Fruit fly (Drosophila melanogaster) whole organism, embryonic: ENCODE data around the gene CG5910.

Experiments used
- CG10366 ChIP-seq: fragments of 200-800 bp; sonication (Bioruptor generic); IDR thresholded peaks from 2 replicates; pipeline ENCODE4 v1.3.6; 2022; ENCODE audit warnings: missing biosample characterization, missing genetic modification characterization
- CG10654 ChIP-seq: fragments of 200-800 bp; sonication (Bioruptor generic); optimal IDR thresholded peaks from 2 replicates; lab custom pipeline; 2016; ENCODE audit warnings: missing biosample characterization, missing genetic modification characterization
- CG12155 ChIP-seq: fragments of 200-800 bp; sonication (Bioruptor generic); optimal IDR thresholded peaks from 3 replicates; lab custom pipeline; 2016; ENCODE audit warnings: missing biosample characterization, missing genetic modification characterization
- CG12744 ChIP-seq: fragments of 200-800 bp; sonication (Bioruptor generic); optimal IDR thresholded peaks from 2 replicates; lab custom pipeline; 2016; ENCODE audit warnings: missing biosample characterization, missing genetic modification characterization
- CG14014 ChIP-seq: fragments of 200-800 bp; sonication (Bioruptor generic); IDR thresholded peaks from 2 replicates; pipeline ENCODE4 v1.3.6; 2022; ENCODE audit warnings: missing biosample characterization, missing genetic modification characterization
- CG1647 ChIP-seq: fragments of 200-800 bp; sonication (Bioruptor generic); optimal IDR thresholded peaks from 3 replicates; lab custom pipeline; 2016; ENCODE audit warnings: missing biosample characterization, missing genetic modification characterization
- CG17359 ChIP-seq: fragments of 200-800 bp; sonication (Bioruptor generic); optimal IDR thresholded peaks from 3 replicates; lab custom pipeline; 2018; ENCODE audit warnings: missing biosample characterization, mild to moderate bottlenecking, missing genetic modification characterization, moderate library complexity
- CG30403 ChIP-seq: fragments of 200-800 bp; sonication (Bioruptor generic); optimal IDR thresholded peaks from 3 replicates; lab custom pipeline; 2016; ENCODE audit warnings: missing biosample characterization, missing genetic modification characterization
- CG31441 ChIP-seq: fragments of 200-800 bp; sonication (Bioruptor generic); IDR thresholded peaks from 2 replicates; pipeline ENCODE4 v1.3.6; 2022; ENCODE audit warnings: missing biosample characterization, missing genetic modification characterization
- CG32767 ChIP-seq: fragments of 200-800 bp; sonication (Bioruptor generic); IDR thresholded peaks from 2 replicates; pipeline ENCODE4 v1.3.6; 2022; ENCODE audit warnings: missing biosample characterization, missing genetic modification characterization
- CG4282 ChIP-seq: fragments of 200-800 bp; sonication (Bioruptor generic); optimal IDR thresholded peaks from 2 replicates; lab custom pipeline; 2016; ENCODE audit warnings: missing biosample characterization, missing genetic modification characterization
- CG6175 ChIP-seq: fragments of 200-800 bp; sonication (Bioruptor generic); IDR thresholded peaks from 3 replicates; pipeline ENCODE4 v1.3.6; 2022; ENCODE audit warnings: missing biosample characterization, missing genetic modification characterization
- CG6272 ChIP-seq: fragments of 200-800 bp; sonication (Bioruptor generic); IDR thresholded peaks from 2 replicates; pipeline ENCODE4 v1.3.6; 2022; ENCODE audit warnings: missing biosample characterization, missing genetic modification characterization
- CG6654 ChIP-seq: fragments of 200-800 bp; sonication (Bioruptor generic); optimal IDR thresholded peaks from 2 replicates; lab custom pipeline; 2017; ENCODE audit warnings: missing biosample characterization, mild to moderate bottlenecking, missing genetic modification characterization
- CG8765 ChIP-seq: fragments of 200-800 bp; sonication (Bioruptor generic); IDR thresholded peaks from 2 replicates; pipeline ENCODE4 v1.3.6; 2022; ENCODE audit warnings: missing biosample characterization, missing genetic modification characterization
- CG9876 ChIP-seq: fragments of 200-800 bp; sonication (Bioruptor generic); optimal IDR thresholded peaks from 2 replicates; lab custom pipeline; 2016; ENCODE audit warnings: missing biosample characterization, missing genetic modification characterization
- Camta ChIP-seq: fragments of 200-800 bp; sonication (Bioruptor generic); optimal IDR thresholded peaks from 2 replicates; lab custom pipeline; 2016; ENCODE audit warnings: missing biosample characterization, missing genetic modification characterization
- CkIIα-i1 ChIP-seq: fragments of 200-800 bp; sonication (Bioruptor generic); IDR thresholded peaks from 2 replicates; pipeline ENCODE4 v1.3.6; 2022; ENCODE audit warnings: missing biosample characterization, missing genetic modification characterization
- Dref ChIP-seq: fragments of 200-800 bp; sonication (Bioruptor generic); IDR thresholded peaks from 2 replicates; pipeline ENCODE4 v1.3.6; 2022; ENCODE audit warnings: missing biosample characterization, missing genetic modification characterization
- Fer1 ChIP-seq: fragments of 200-800 bp; sonication (Bioruptor generic); optimal IDR thresholded peaks from 2 replicates; lab custom pipeline; 2017; ENCODE audit warnings: missing biosample characterization, mild to moderate bottlenecking, missing genetic modification characterization
- H15 ChIP-seq: fragments of 200-800 bp; sonication (Bioruptor generic); IDR thresholded peaks from 3 replicates; pipeline ENCODE4 v1.3.6; 2022; ENCODE audit warnings: missing biosample characterization, missing genetic modification characterization
- HLH3B ChIP-seq: fragments of 200-800 bp; sonication (Bioruptor generic); IDR thresholded peaks from 2 replicates; pipeline ENCODE4 v1.3.6; 2022; ENCODE audit warnings: missing biosample characterization, missing genetic modification characterization
- Hr51 ChIP-seq, 2 experiments: fragments of 200-800 bp; sonication (Bioruptor generic); optimal IDR thresholded peaks; 2 replicates in 1 of 2; 3 replicates in 1 of 2; lab custom pipeline; 2016 to 2018; ENCODE audit warnings: missing biosample characterization in 2 of 2, missing genetic modification characterization in 2 of 2, mild to moderate bottlenecking in 1 of 2, moderate library complexity in 1 of 2
- NFAT ChIP-seq: fragments of 200-800 bp; sonication (Bioruptor generic); IDR thresholded peaks from 2 replicates; pipeline ENCODE4 v1.3.6; 2022; ENCODE audit warnings: missing biosample characterization, missing genetic modification characterization
- NfI ChIP-seq: fragments of 200-800 bp; sonication (Bioruptor generic); optimal IDR thresholded peaks from 3 replicates; lab custom pipeline; 2018; ENCODE audit warnings: missing biosample characterization, mild to moderate bottlenecking, missing genetic modification characterization, moderate library complexity
- Rfx ChIP-seq: fragments of 200-800 bp; sonication (Bioruptor generic); IDR thresholded peaks from 2 replicates; pipeline ENCODE4 v1.3.6; 2022; ENCODE audit warnings: missing biosample characterization, missing genetic modification characterization
- Six4 ChIP-seq: fragments of 200-800 bp; sonication (Bioruptor generic); optimal IDR thresholded peaks from 2 replicates; lab custom pipeline; 2016; ENCODE audit warnings: missing biosample characterization, missing genetic modification characterization
- Stat92E ChIP-seq, 3 experiments: fragments of >200 bp in 2 of 3; fragments of 200-800 bp in 1 of 3; sonication (Bioruptor generic) in 1 of 3; optimal IDR thresholded peaks; 2 replicates each; lab custom pipeline; 2017 to 2019; ENCODE audit warnings: missing biosample characterization in 3 of 3, missing genetic modification characterization in 3 of 3, mild to moderate bottlenecking in 1 of 3, moderate library complexity in 1 of 3
- Taf1 ChIP-seq: fragments of 200-800 bp; sonication (Bioruptor generic); IDR thresholded peaks from 2 replicates; pipeline ENCODE4 v1.3.6; 2022; ENCODE audit warnings: missing biosample characterization, missing genetic modification characterization
- Xrp1 ChIP-seq: fragments of 200-800 bp; sonication (Bioruptor generic); IDR thresholded peaks from 2 replicates; pipeline ENCODE4 v1.3.6; 2022; ENCODE audit warnings: missing biosample characterization, missing genetic modification characterization
- bbx ChIP-seq: fragments of 200-800 bp; sonication (Bioruptor generic); IDR thresholded peaks from 2 replicates; pipeline ENCODE4 v1.3.6; 2022; ENCODE audit warnings: missing biosample characterization, missing genetic modification characterization; ENCODE audit not compliant: partially characterized antibody
- bowl ChIP-seq: fragments of 200-800 bp; sonication (Bioruptor generic); IDR thresholded peaks from 2 replicates; pipeline ENCODE4 v1.3.6; 2022; ENCODE audit warnings: missing biosample characterization, missing genetic modification characterization
- caup ChIP-seq: fragments of 200-800 bp; sonication (Bioruptor generic); optimal IDR thresholded peaks from 3 replicates; lab custom pipeline; 2017; ENCODE audit warnings: missing biosample characterization, mild to moderate bottlenecking, missing genetic modification characterization, moderate library complexity; ENCODE audit not compliant: severe bottlenecking
- crc ChIP-seq: fragments of 200-800 bp; sonication (Bioruptor generic); optimal IDR thresholded peaks from 2 replicates; lab custom pipeline; 2016; ENCODE audit warnings: missing biosample characterization, missing genetic modification characterization
- esg ChIP-seq: fragments of 200-800 bp; sonication (Bioruptor generic); conservative IDR thresholded peaks from 2 replicates; pipeline ENCODE4 v1.3.6; 2022; ENCODE audit warnings: missing biosample characterization, missing genetic modification characterization
- ewg ChIP-seq: fragments of 200-800 bp; sonication (Bioruptor generic); optimal IDR thresholded peaks from 3 replicates; lab custom pipeline; 2017; ENCODE audit warnings: mild to moderate bottlenecking, missing biosample characterization, missing genetic modification reagents, missing genetic modification characterization
- fd102C ChIP-seq: fragments of 200-800 bp; sonication (Bioruptor generic); optimal IDR thresholded peaks from 2 replicates; lab custom pipeline; 2018; ENCODE audit warnings: missing biosample characterization, mild to moderate bottlenecking, missing genetic modification characterization, moderate library complexity
- gfzf ChIP-seq: fragments of 200-800 bp; sonication (Bioruptor generic); optimal IDR thresholded peaks from 2 replicates; lab custom pipeline; 2016; ENCODE audit warnings: missing biosample characterization, mild to moderate bottlenecking, missing genetic modification characterization, moderate library complexity
- h ChIP-seq: fragments of >200 bp; optimal IDR thresholded peaks from 2 replicates; lab custom pipeline; 2017
- hth ChIP-seq: fragments of >200 bp; optimal IDR thresholded peaks from 2 replicates; lab custom pipeline; 2017; ENCODE audit warnings: inconsistent platforms
- klu ChIP-seq: fragments of 200-800 bp; sonication (Bioruptor generic); IDR thresholded peaks from 2 replicates; pipeline ENCODE4 v1.3.6; 2022; ENCODE audit warnings: missing biosample characterization, missing genetic modification characterization
- lab ChIP-seq: fragments of 200-800 bp; sonication (Bioruptor generic); optimal IDR thresholded peaks from 3 replicates; lab custom pipeline; 2017; ENCODE audit warnings: missing biosample characterization, missing genetic modification characterization, mild to moderate bottlenecking, moderate library complexity, missing genetic modification reagents
- p53 ChIP-seq: fragments of 200-800 bp; sonication (Bioruptor generic); optimal IDR thresholded peaks from 2 replicates; lab custom pipeline; 2016; ENCODE audit warnings: missing biosample characterization, missing genetic modification characterization
- pan ChIP-seq, 4 experiments: fragments of >200 bp in 3 of 4; fragments of 200-800 bp in 1 of 4; sonication (Bioruptor generic) in 1 of 4; optimal IDR thresholded peaks in 3 of 4; IDR thresholded peaks in 1 of 4; 2 replicates each; pipeline versions ENCODE4 v1.3.6 to Lab custom; 2017 to 2022; ENCODE audit warnings: missing biosample characterization in 2 of 4, missing genetic modification characterization in 2 of 4, mixed read lengths in 1 of 4
- pfk ChIP-seq: fragments of 200-800 bp; sonication (Bioruptor generic); optimal IDR thresholded peaks from 2 replicates; lab custom pipeline; 2018; ENCODE audit warnings: missing biosample characterization, mild to moderate bottlenecking, missing genetic modification characterization, moderate library complexity
- shn ChIP-seq: fragments of 200-800 bp; sonication (Bioruptor generic); optimal IDR thresholded peaks from 3 replicates; lab custom pipeline; 2016; ENCODE audit warnings: missing biosample characterization, missing genetic modification characterization
- sima ChIP-seq: fragments of 200-800 bp; sonication (Bioruptor generic); optimal IDR thresholded peaks from 2 replicates; lab custom pipeline; 2016; ENCODE audit warnings: missing biosample characterization, missing genetic modification characterization
- unc-4 ChIP-seq: fragments of 200-800 bp; sonication (Bioruptor generic); IDR thresholded peaks from 2 replicates; pipeline ENCODE4 v1.3.6; 2022; ENCODE audit warnings: missing biosample characterization, missing genetic modification characterization; ENCODE audit not compliant: partially characterized antibody
- unpg ChIP-seq: fragments of 200-800 bp; sonication (Bioruptor generic); optimal IDR thresholded peaks from 3 replicates; lab custom pipeline; 2018; ENCODE audit warnings: missing biosample characterization, mild to moderate bottlenecking, missing genetic modification characterization, moderate library complexity
- usp ChIP-seq: fragments of >200 bp; optimal IDR thresholded peaks from 2 replicates; lab custom pipeline; 2017; ENCODE audit warnings: missing biosample characterization, missing genetic modification characterization

CG5910 gene

DNA sequence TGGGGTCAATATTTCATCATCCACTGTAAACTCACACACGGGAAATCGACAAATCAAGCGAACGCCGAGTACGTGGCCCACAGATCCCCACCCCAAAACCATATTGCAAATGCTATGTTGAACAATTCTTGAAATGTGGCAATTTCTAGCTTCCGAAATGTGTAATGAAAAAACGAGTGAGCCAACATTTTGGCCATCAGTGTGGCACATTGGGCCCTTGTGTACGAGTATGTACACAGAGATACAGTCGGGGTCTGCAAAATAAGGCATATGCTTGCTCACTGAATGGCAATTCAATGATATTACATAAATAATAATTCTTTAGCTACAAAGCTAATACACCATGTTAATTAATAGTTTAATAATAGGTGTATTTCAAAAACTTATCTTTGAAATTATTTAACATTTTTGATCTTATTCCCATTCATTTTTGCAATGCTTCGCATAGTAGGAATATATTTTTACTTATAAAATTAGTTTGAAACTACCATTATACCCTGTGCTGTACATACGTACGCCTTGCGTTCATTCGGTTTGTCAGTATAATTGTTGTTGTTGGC, 42.6 kb upstream of the CG5910 start (continued):
- TF ChIP-seq Dref (GFP tag; lab: Robert Waterston, UW): peak; percentile 33; the same call in 1 of the 2 replicates
- peak; percentile 92 for TF ChIP-seq CG30403
- TF ChIP-seq esg (GFP tag; lab: Robert Waterston, UW): peak; percentile 72
- peak; percentile 73 for TF ChIP-seq CG6272
- no peak for TF ChIP-seq usp (GFP tag; lab: Kevin White, UChicago)
- peak; percentile 78 for TF ChIP-seq CG10366 (GFP tag; lab: Robert Waterston, UW)
- TF ChIP-seq CG4282 (GFP tag; lab: Kevin White, UChicago): peak; percentile 86
- peak; percentile 92 for TF ChIP-seq Rfx
- TF ChIP-seq unpg (GFP tag; lab: Kevin White, UChicago): peak; percentile 88
- TF ChIP-seq HLH3B (GFP tag; lab: Robert Waterston, UW): peak; percentile 75
- TF ChIP-seq Six4 (GFP tag; lab: Kevin White, UChicago): peak; percentile 80
- peak; percentile 76 for TF ChIP-seq ewg (GFP tag; lab: Kevin White, UChicago)
- TF ChIP-seq Xrp1 (GFP tag; lab: Robert Waterston, UW): peak; percentile 86
- TF ChIP-seq CG6175 (GFP tag; lab: Robert Waterston, UW): 0 out of 3 replicates have a peak, but pooled peaks have one; percentile 41
- TF ChIP-seq Camta (GFP tag; lab: Kevin White, UChicago): peak; percentile 72
- peak; percentile 75 for TF ChIP-seq CG1647
- peak; percentile 71; the same call in 1 of the 2 replicates for TF ChIP-seq CG8765 (GFP tag; lab: Robert Waterston, UW)
- TF ChIP-seq lab: peak; percentile 92
- no peak for TF ChIP-seq h (lab: Kevin White, UChicago)
- no peak for TF ChIP-seq CkIIα-i1 (GFP tag; lab: Robert Waterston, UW)
- TF ChIP-seq crc (GFP tag; lab: Kevin White, UChicago): peak; percentile 69
- peak; percentile 93 for TF ChIP-seq CG31441 (GFP tag; lab: Robert Waterston, UW)
- peak; percentile 75 to 95 for TF ChIP-seq Hr51 (GFP tag; optimal IDR thresholded peaks at IDR 0.05; lab: Kevin White, UChicago)
- TF ChIP-seq CG32767 (GFP tag; lab: Robert Waterston, UW): peak; percentile 77
- peak; percentile 79 for TF ChIP-seq NFAT (GFP tag; lab: Robert Waterston, UW)
- TF ChIP-seq p53: no peak
- peak; percentile 83 for TF ChIP-seq NfI (GFP tag; lab: Kevin White, UChicago)
- peak; percentile 40 for TF ChIP-seq pfk (GFP tag; lab: Kevin White, UChicago)
- TF ChIP-seq bowl (GFP tag; lab: Robert Waterston, UW): peak; percentile 68
- peak; percentile 85 for TF ChIP-seq caup (GFP tag; lab: Kevin White, UChicago)
- TF ChIP-seq sima (GFP tag; lab: Kevin White, UChicago): peak; percentile 49
- peak; percentile 83 for TF ChIP-seq CG10654
- TF ChIP-seq CG17359 (tag; lab: Kevin White, UChicago): peak; percentile 93
- TF ChIP-seq Stat92E (GFP tag; optimal IDR thresholded peaks at IDR 0.05; lab: Kevin White, UChicago): no peak
- peak; percentile 60 for TF ChIP-seq CG6654 (GFP tag; lab: Kevin White, UChicago)
- TF ChIP-seq CG9876 (GFP tag; lab: Kevin White, UChicago): peak; percentile 62
- TF ChIP-seq H15 (GFP tag; lab: Robert Waterston, UW): peak; percentile 77
- TF ChIP-seq gfzf (GFP tag; lab: Kevin White, UChicago): no peak
- peak; percentile 85 for TF ChIP-seq CG14014 (GFP tag; lab: Robert Waterston, UW)
- TF ChIP-seq Fer1 (GFP tag; lab: Kevin White, UChicago): peak; percentile 88
- TF ChIP-seq pan (optimal IDR thresholded peaks at IDR 0.05; lab: Kevin White, UChicago): no peak
- peak in 1 of 2 experiments; percentile 89 for TF ChIP-seq pan (GFP tag; optimal IDR thresholded peaks at IDR 0.05 in 1 of 2, IDR thresholded peaks at IDR 0.05 in 1 of 2)
- TF ChIP-seq CG12744 (GFP tag; lab: Kevin White, UChicago): peak; percentile 78
- no peak for TF ChIP-seq fd102C (GFP tag; lab: Kevin White, UChicago)
- no peak for TF ChIP-seq unc-4 (GFP tag; lab: Robert Waterston, UW)
- peak; percentile 67; the same call in 1 of the 2 replicates for TF ChIP-seq Taf1
- peak; percentile 69 for TF ChIP-seq shn (GFP tag; lab: Kevin White, UChicago)
- TF ChIP-seq klu (GFP tag; lab: Robert Waterston, UW): peak; percentile 82
- TF ChIP-seq CG12155 (GFP tag; lab: Kevin White, UChicago): peak; percentile 85
- TF ChIP-seq hth (lab: Kevin White, UChicago): no peak
- TF ChIP-seq bbx (GFP tag; lab: Robert Waterston, UW): no peak
